Worm (Caenorhabditis elegans) whole organism, early embryonic: ENCODE results near the gene K09C4.1.

Experiments used
- ama-1 ChIP-seq: fragments of 150-350 bp; optimal IDR thresholded peaks from 2 replicates; lab custom pipeline; 2014
- ceh-13 ChIP-seq: fragments of 200-800 bp; sonication (Bioruptor generic); optimal IDR thresholded peaks from 2 replicates; lab custom pipeline; 2018; ENCODE audit warnings: mild to moderate bottlenecking, missing genetic modification characterization, missing compliant biosample characterization

ce11 chrX:3306594-3307296 lies 8.1 kb downstream of the K09C4.1 start:
- TF ChIP-seq ama-1 (lab: Kevin White, UChicago) (no peak), ceh-13 (GFP tag; lab: Kevin White, UChicago) (no peak)
